Worm (Caenorhabditis elegans) whole organism, late embryonic: ENCODE results near the gene T22G5.3.

Experiments
- fax-1 ChIP-seq: sonication (generic microtip); optimal IDR thresholded peaks from 2 replicates; lab custom pipeline; 2016; ENCODE audit warnings: missing genotype, missing genetic modification characterization, missing compliant biosample characterization
- gmeb-2 ChIP-seq: sonication (generic microtip); optimal IDR thresholded peaks from 2 replicates; lab custom pipeline; 2016; ENCODE audit warnings: missing genetic modification characterization, inconsistent platforms, missing compliant biosample characterization
- pha-2 ChIP-seq: sonication (generic microtip); optimal IDR thresholded peaks from 2 replicates; lab custom pipeline; 2017; ENCODE audit warnings: mild to moderate bottlenecking, missing genetic modification characterization, missing compliant biosample characterization
- sdc-2 ChIP-seq: sonication (generic microtip); optimal IDR thresholded peaks from 2 replicates; lab custom pipeline; 2016; ENCODE audit warnings: missing genotype, missing genetic modification characterization, missing compliant biosample characterization
- tbx-2 ChIP-seq: sonication (generic microtip); optimal IDR thresholded peaks from 2 replicates; lab custom pipeline; 2016; ENCODE audit warnings: missing genetic modification characterization, missing compliant biosample characterization
- unc-55 ChIP-seq: sonication (generic microtip); optimal IDR thresholded peaks from 2 replicates; lab custom pipeline; 2017; ENCODE audit warnings: missing biosample characterization, missing genetic modification reagents, missing genetic modification characterization

DNA sequence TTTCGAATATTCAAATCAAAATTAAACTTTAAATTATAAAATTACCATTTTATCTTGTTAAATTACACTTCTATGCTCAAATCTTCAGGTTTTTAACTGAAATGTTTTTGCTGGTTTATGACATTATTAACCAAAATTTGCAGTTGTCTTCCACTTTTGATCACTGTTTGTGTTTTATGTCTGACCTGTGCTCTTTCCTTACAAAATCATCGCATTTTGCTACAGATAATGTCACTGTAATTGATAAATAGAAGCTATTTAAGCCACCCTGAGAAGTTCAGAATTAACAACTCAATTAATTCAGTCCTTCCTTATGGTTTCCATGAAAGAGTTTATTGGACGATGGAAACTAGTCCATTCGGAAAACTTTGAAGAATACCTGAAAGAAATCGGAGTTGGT is 9.8 kb downstream of the T22G5.3 start, which contains the start of gene lbp-8:
- TF ChIP-seq pha-2 (tag; lab: Kevin White, UChicago) (no peak), sdc-2 (tag; lab: Kevin White, UChicago) (no peak), fax-1 (tag; lab: Kevin White, UChicago) (no peak), tbx-2 (tag; lab: Kevin White, UChicago) (no peak), unc-55 (GFP tag; lab: Kevin White, UChicago) (no peak), gmeb-2 (no peak)
